Worm (Caenorhabditis elegans): ENCODE data around the gene ZK856.18.

Gene ZK856.18

ce11 chrV:10185719-10186118 is at the start of gene ZK856.18:
ZK856.18 (minus strand) TSS chrV:10186007.
- TF ChIP-seq nhr-102 (tag; optimal IDR thresholded peaks at IDR 0.05) (no peak), dve-1 (tag; optimal IDR thresholded peaks at IDR 0.05; ENCODE audit: insufficient read depth) (no peak), set-16 (GFP tag; IDR thresholded peaks at IDR 0.05) (no peak), unc-62 (GFP tag; optimal IDR thresholded peaks at IDR 0.05 in 1 of 2) (peak in 1 of 2 experiments; percentile 90), unc-62 (tag; optimal IDR thresholded peaks at IDR 0.05) (no peak)

ce11 chrV:10233330-10233729 is 47.5 kb upstream of the ZK856.18 start, which contains the start of gene str-182:
str-182 (minus strand) TSS chrV:10233430.
- TF ChIP-seq lir-3 (tag; optimal IDR thresholded peaks at IDR 0.05) (no peak), daf-12 (tag; optimal IDR thresholded peaks at IDR 0.05) (no peak)

ce11 chrV:10230932-10231331 is 45.1 kb upstream of the ZK856.18 start, which contains the start of gene fipr-6:
fipr-6 (plus strand) TSS chrV:10231232.
- TF ChIP-seq zfp-3 (GFP tag; conservative IDR thresholded peaks at IDR 0.05): no peak
- no peak for TF ChIP-seq T20F7.1 (GFP tag; optimal IDR thresholded peaks at IDR 0.05)
- TF ChIP-seq skn-1 (tag; optimal IDR thresholded peaks at IDR 0.05): no peak
- no peak for TF ChIP-seq nhr-25 (tag; optimal IDR thresholded peaks at IDR 0.05; ENCODE audit: borderline replicate concordance, insufficient read depth)
- TF ChIP-seq snpc-1.2 (GFP tag; IDR thresholded peaks at IDR 0.05): no peak
- TF ChIP-seq F10B5.3 (tag; optimal IDR thresholded peaks at IDR 0.05): no peak
- no peak for TF ChIP-seq zag-1 (tag; optimal IDR thresholded peaks at IDR 0.05)
- TF ChIP-seq nhr-41 (GFP tag; IDR thresholded peaks at IDR 0.05): no peak
- no peak for TF ChIP-seq ces-1 (GFP tag; optimal IDR thresholded peaks at IDR 0.05)
- no peak for TF ChIP-seq F26F4.8 (GFP tag; conservative IDR thresholded peaks at IDR 0.05)
- TF ChIP-seq dpl-1 (GFP tag; optimal IDR thresholded peaks at IDR 0.05): no peak
- TF ChIP-seq Y75B8A.6 (GFP tag; IDR thresholded peaks at IDR 0.05): no peak
- TF ChIP-seq tra-1 (GFP tag; IDR thresholded peaks at IDR 0.05): no peak
- TF ChIP-seq ctbp-1 (GFP tag; IDR thresholded peaks at IDR 0.05): no peak
- no peak for TF ChIP-seq snpc-4 (tag; optimal IDR thresholded peaks at IDR 0.05)
- TF ChIP-seq dmd-9 (GFP tag; IDR thresholded peaks at IDR 0.05): no peak

ce11 chrV:10229222-10229879 is 43.5 kb upstream of the ZK856.18 start, which contains the start of the genes pyt-1 and fipr-7:
pyt-1 (minus strand) TSS chrV:10229322.
fipr-7 (plus strand) TSS chrV:10229829.
- TF ChIP-seq nhr-237 (tag; optimal IDR thresholded peaks at IDR 0.05) (no peak), egl-43 (GFP tag; IDR thresholded peaks at IDR 0.05) (no peak), ceh-44 (GFP tag; IDR thresholded peaks at IDR 0.05) (no peak), lsy-2 (tag; optimal IDR thresholded peaks at IDR 0.05) (no peak), arid-1 (GFP tag; conservative IDR thresholded peaks at IDR 0.05) (no peak), nhr-111 (GFP tag; optimal IDR thresholded peaks at IDR 0.05) (no peak), Y48G9A.11 (GFP tag; IDR thresholded peaks at IDR 0.05) (no peak), duxl-1 (tag; optimal IDR thresholded peaks at IDR 0.05; ENCODE audit: poor library complexity) (no peak), mep-1 (tag; optimal IDR thresholded peaks at IDR 0.05) (no peak), T20F7.1 (GFP tag; optimal IDR thresholded peaks at IDR 0.05) (no peak), spr-3 (GFP tag; optimal IDR thresholded peaks at IDR 0.05) (no peak), egl-27 (tag; optimal IDR thresholded peaks at IDR 0.05) (no peak)

Measured in whole organism, L4 larva.